Fruit fly (Drosophila melanogaster) whole organism, embryonic: ENCODE data around the gene Rpn10.

Source experiments
- Adf1 ChIP-seq: fragments of 200-800 bp; sonication (Bioruptor generic); IDR thresholded peaks from 2 replicates; pipeline ENCODE4 v1.3.6; 2022; ENCODE audit warnings: missing biosample characterization, missing genetic modification characterization
- CG10147 ChIP-seq: fragments of 200-800 bp; sonication (Bioruptor generic); optimal IDR thresholded peaks from 2 replicates; lab custom pipeline; 2019; ENCODE audit warnings: missing biosample characterization, mild to moderate bottlenecking, missing genetic modification characterization, moderate library complexity
- CG10565 ChIP-seq: fragments of 200-800 bp; sonication (Bioruptor generic); optimal IDR thresholded peaks from 3 replicates; lab custom pipeline; 2016; ENCODE audit warnings: missing biosample characterization, mild to moderate bottlenecking, missing genetic modification characterization
- CG11560 ChIP-seq: fragments of 200-800 bp; sonication (Bioruptor generic); IDR thresholded peaks from 3 replicates; pipeline ENCODE4 v1.3.6; 2022; ENCODE audit warnings: missing biosample characterization, missing genetic modification characterization
- CG1529 ChIP-seq: fragments of 200-800 bp; sonication (Bioruptor generic); optimal IDR thresholded peaks from 3 replicates; lab custom pipeline; 2018; ENCODE audit warnings: missing biosample characterization, missing genetic modification characterization
- CG15601 ChIP-seq: fragments of 200-800 bp; sonication (Bioruptor generic); optimal IDR thresholded peaks from 3 replicates; lab custom pipeline; 2019; ENCODE audit warnings: missing biosample characterization, mild to moderate bottlenecking, missing genetic modification characterization, moderate library complexity
- CG17802 ChIP-seq: fragments of 200-800 bp; sonication (Bioruptor generic); optimal IDR thresholded peaks from 2 replicates; lab custom pipeline; 2018; ENCODE audit warnings: missing biosample characterization, mild to moderate bottlenecking, missing genetic modification characterization, moderate library complexity
- CG18599 ChIP-seq: fragments of 200-800 bp; sonication (Bioruptor generic); optimal IDR thresholded peaks from 3 replicates; lab custom pipeline; 2017; ENCODE audit warnings: missing biosample characterization, missing genetic modification characterization, mild to moderate bottlenecking, moderate library complexity, missing genetic modification reagents
- CG30020 ChIP-seq: fragments of 200-800 bp; optimal IDR thresholded peaks from 2 replicates; lab custom pipeline; 2019; ENCODE audit warnings: missing biosample characterization, mild to moderate bottlenecking, missing genetic modification characterization, moderate library complexity
- CG30431 ChIP-seq: fragments of 200-800 bp; sonication (Bioruptor generic); optimal IDR thresholded peaks from 2 replicates; lab custom pipeline; 2017; ENCODE audit warnings: missing biosample characterization, missing genetic modification characterization
- CG3065 ChIP-seq: fragments of 200-800 bp; sonication (Bioruptor generic); optimal IDR thresholded peaks from 2 replicates; lab custom pipeline; 2016; ENCODE audit warnings: missing biosample characterization, missing genetic modification characterization
- CG3847 ChIP-seq: fragments of 200-800 bp; sonication (Bioruptor generic); IDR thresholded peaks from 2 replicates; pipeline ENCODE4 v1.3.6; 2022; ENCODE audit warnings: missing biosample characterization, missing genetic modification characterization
- CG4282 ChIP-seq: fragments of 200-800 bp; sonication (Bioruptor generic); optimal IDR thresholded peaks from 2 replicates; lab custom pipeline; 2016; ENCODE audit warnings: missing biosample characterization, missing genetic modification characterization
- CG4360 ChIP-seq: fragments of 200-800 bp; sonication (Bioruptor generic); IDR thresholded peaks from 2 replicates; pipeline ENCODE4 v1.3.6; 2022; ENCODE audit warnings: missing biosample characterization, missing genetic modification characterization
- CG4820 ChIP-seq: fragments of 200-800 bp; sonication (Bioruptor generic); optimal IDR thresholded peaks from 3 replicates; lab custom pipeline; 2016; ENCODE audit warnings: missing biosample characterization, missing genetic modification characterization
- CG6683 ChIP-seq: fragments of 200-800 bp; sonication (Bioruptor generic); optimal IDR thresholded peaks from 2 replicates; lab custom pipeline; 2017; ENCODE audit warnings: missing biosample characterization, mild to moderate bottlenecking, missing genetic modification characterization, missing genetic modification reagents
- CG7271 ChIP-seq: fragments of 200-800 bp; sonication (Bioruptor generic); optimal IDR thresholded peaks from 2 replicates; lab custom pipeline; 2018; ENCODE audit warnings: missing biosample characterization, mild to moderate bottlenecking, missing genetic modification characterization, moderate library complexity
- CG8281 ChIP-seq: fragments of 200-800 bp; sonication (Bioruptor generic); optimal IDR thresholded peaks from 2 replicates; lab custom pipeline; 2018; ENCODE audit warnings: missing biosample characterization, mild to moderate bottlenecking, missing genetic modification characterization, moderate library complexity
- CG8388 ChIP-seq: fragments of 200-800 bp; sonication (Bioruptor generic); optimal IDR thresholded peaks from 2 replicates; lab custom pipeline; 2019; ENCODE audit warnings: missing biosample characterization, mild to moderate bottlenecking, missing genetic modification characterization, moderate library complexity
- CG9727 ChIP-seq: fragments of 200-800 bp; sonication (Bioruptor generic); optimal IDR thresholded peaks from 3 replicates; lab custom pipeline; 2017; ENCODE audit warnings: missing biosample characterization, mild to moderate bottlenecking, missing genetic modification characterization
- Chrac-16 ChIP-seq: fragments of 200-800 bp; sonication (Bioruptor generic); optimal IDR thresholded peaks from 3 replicates; lab custom pipeline; 2016; ENCODE audit warnings: missing biosample characterization, missing genetic modification characterization
- Dref ChIP-seq: fragments of 200-800 bp; sonication (Bioruptor generic); IDR thresholded peaks from 2 replicates; pipeline ENCODE4 v1.3.6; 2022; ENCODE audit warnings: missing biosample characterization, missing genetic modification characterization
- Fer1 ChIP-seq: fragments of 200-800 bp; sonication (Bioruptor generic); optimal IDR thresholded peaks from 2 replicates; lab custom pipeline; 2017; ENCODE audit warnings: missing biosample characterization, mild to moderate bottlenecking, missing genetic modification characterization
- Hmr ChIP-seq: fragments of 200-800 bp; sonication (Bioruptor generic); optimal IDR thresholded peaks from 3 replicates; lab custom pipeline; 2017; ENCODE audit warnings: mild to moderate bottlenecking, missing biosample characterization, missing genetic modification reagents, missing genetic modification characterization
- Hmx ChIP-seq: fragments of 200-800 bp; sonication (Bioruptor generic); optimal IDR thresholded peaks from 2 replicates; lab custom pipeline; 2016; ENCODE audit warnings: missing biosample characterization, missing genetic modification characterization
- Mad ChIP-seq: fragments of 200-800 bp; sonication (Bioruptor generic); optimal IDR thresholded peaks from 2 replicates; lab custom pipeline; 2016; ENCODE audit warnings: missing biosample characterization, missing genetic modification characterization
- Mrtf ChIP-seq: fragments of 200-800 bp; sonication (Bioruptor generic); IDR thresholded peaks from 3 replicates; pipeline ENCODE4 v1.3.6; 2022; ENCODE audit warnings: missing biosample characterization, missing genetic modification characterization
- Myb ChIP-seq: fragments of 200-800 bp; sonication (Bioruptor generic); optimal IDR thresholded peaks from 2 replicates; lab custom pipeline; 2016; ENCODE audit warnings: missing biosample characterization, missing genetic modification characterization
- NFAT ChIP-seq: fragments of 200-800 bp; sonication (Bioruptor generic); IDR thresholded peaks from 2 replicates; pipeline ENCODE4 v1.3.6; 2022; ENCODE audit warnings: missing biosample characterization, missing genetic modification characterization
- Pdp1 ChIP-seq, 2 experiments: fragments of 200-800 bp; sonication (Bioruptor generic); optimal IDR thresholded peaks; 3 replicates each; lab custom pipeline; 2016; ENCODE audit warnings: missing biosample characterization in 2 of 2, missing genetic modification characterization in 2 of 2, mild to moderate bottlenecking in 1 of 2, moderate library complexity in 1 of 2
- Ptx1 ChIP-seq: fragments of 200-800 bp; sonication (Bioruptor generic); IDR thresholded peaks from 2 replicates; pipeline ENCODE4 v1.3.6; 2022; ENCODE audit warnings: missing biosample characterization, missing genetic modification characterization
- YL-1 ChIP-seq: fragments of 200-800 bp; sonication (Bioruptor generic); optimal IDR thresholded peaks from 3 replicates; lab custom pipeline; 2017; ENCODE audit warnings: missing biosample characterization, mild to moderate bottlenecking, missing genetic modification characterization
- ap ChIP-seq: fragments of 200-800 bp; sonication (Bioruptor generic); IDR thresholded peaks from 2 replicates; pipeline ENCODE4 v1.3.6; 2022; ENCODE audit warnings: missing biosample characterization, missing genetic modification characterization
- crp ChIP-seq, 2 experiments: fragments of 200-800 bp; sonication (Bioruptor generic); optimal IDR thresholded peaks; 2 replicates in 1 of 2; 3 replicates in 1 of 2; lab custom pipeline; 2017; ENCODE audit warnings: missing biosample characterization in 2 of 2, missing genetic modification characterization in 2 of 2, mild to moderate bottlenecking in 1 of 2, moderate library complexity in 1 of 2
- dati ChIP-seq: fragments of 200-800 bp; sonication (Bioruptor generic); IDR thresholded peaks from 2 replicates; pipeline ENCODE4 v1.3.6; 2022; ENCODE audit warnings: missing biosample characterization, missing genetic modification characterization
- dmrt99B ChIP-seq: fragments of 200-800 bp; sonication (Bioruptor generic); optimal IDR thresholded peaks from 2 replicates; lab custom pipeline; 2018; ENCODE audit warnings: missing biosample characterization, mild to moderate bottlenecking, missing genetic modification characterization, moderate library complexity
- fd3F ChIP-seq: fragments of 200-800 bp; sonication (Bioruptor generic); optimal IDR thresholded peaks from 2 replicates; lab custom pipeline; 2018; ENCODE audit warnings: missing biosample characterization, mild to moderate bottlenecking, missing genetic modification characterization, moderate library complexity
- grn ChIP-seq: fragments of 200-800 bp; sonication (Bioruptor generic); optimal IDR thresholded peaks from 3 replicates; lab custom pipeline; 2017; ENCODE audit warnings: missing biosample characterization, missing genetic modification characterization
- kah ChIP-seq: fragments of 200-800 bp; sonication (Bioruptor generic); optimal IDR thresholded peaks from 2 replicates; lab custom pipeline; 2018; ENCODE audit warnings: missing biosample characterization, mild to moderate bottlenecking, missing genetic modification characterization
- mam ChIP-seq: fragments of 200-800 bp; sonication (Bioruptor generic); optimal IDR thresholded peaks from 3 replicates; lab custom pipeline; 2016; ENCODE audit warnings: missing biosample characterization, missing genetic modification characterization
- peb ChIP-seq: fragments of 200-800 bp; sonication (Bioruptor generic); IDR thresholded peaks from 2 replicates; pipeline ENCODE4 v1.3.6; 2022; ENCODE audit warnings: missing biosample characterization, missing genetic modification characterization
- prd ChIP-seq, 3 experiments: fragments of >200 bp in 2 of 3; fragments of 200-800 bp in 1 of 3; sonication (Bioruptor generic) in 1 of 3; optimal IDR thresholded peaks in 2 of 3; IDR thresholded peaks in 1 of 3; 2 replicates in 2 of 3; 3 replicates in 1 of 3; pipeline versions ENCODE4 v1.3.6 to Lab custom; 2017 to 2022; ENCODE audit warnings: missing biosample characterization in 1 of 3, missing genetic modification characterization in 1 of 3
- ro ChIP-seq: fragments of 200-800 bp; sonication (Bioruptor generic); IDR thresholded peaks from 2 replicates; pipeline ENCODE4 v1.3.6; 2022; ENCODE audit warnings: missing biosample characterization, missing genetic modification characterization
- seq ChIP-seq: fragments of 200-800 bp; sonication (Bioruptor generic); IDR thresholded peaks from 2 replicates; pipeline ENCODE4 v1.3.6; 2022; ENCODE audit warnings: missing biosample characterization, missing genetic modification characterization
- sima ChIP-seq: fragments of 200-800 bp; sonication (Bioruptor generic); optimal IDR thresholded peaks from 2 replicates; lab custom pipeline; 2016; ENCODE audit warnings: missing biosample characterization, missing genetic modification characterization
- sug ChIP-seq: fragments of 200-800 bp; optimal IDR thresholded peaks from 2 replicates; lab custom pipeline; 2019; ENCODE audit warnings: missing biosample characterization, mild to moderate bottlenecking, missing genetic modification characterization, moderate library complexity
- toy ChIP-seq: fragments of 200-800 bp; sonication (Bioruptor generic); IDR thresholded peaks from 2 replicates; pipeline ENCODE4 v1.3.6; 2022; ENCODE audit warnings: missing biosample characterization, missing genetic modification characterization
- trem ChIP-seq: fragments of 200-800 bp; optimal IDR thresholded peaks from 3 replicates; lab custom pipeline; 2019; ENCODE audit warnings: missing biosample characterization, mild to moderate bottlenecking, missing genetic modification characterization, moderate library complexity
- ttk ChIP-seq: fragments of 200-800 bp; sonication (Bioruptor generic); IDR thresholded peaks from 2 replicates; pipeline ENCODE4 v2.1.2; 2022; ENCODE audit warnings: missing biosample characterization, missing genetic modification characterization
- usp ChIP-seq: fragments of >200 bp; optimal IDR thresholded peaks from 2 replicates; lab custom pipeline; 2017; ENCODE audit warnings: missing biosample characterization, missing genetic modification characterization

Gene Rpn10

dm6 chr3L:21507354-21507928, 29.4 kb upstream of the Rpn10 start, which contains the start of the genes Glg1 and M6 (continued):
- no peak for TF ChIP-seq CG8281 (tag; lab: Kevin White, UChicago)
- TF ChIP-seq grn, result peak; percentile 93
- no peak for TF ChIP-seq usp (GFP tag; lab: Kevin White, UChicago)
- 0 out of 2 replicates have a peak, but pooled peaks have one; percentile 13 for TF ChIP-seq peb
- no peak for TF ChIP-seq CG10565
- no peak for TF ChIP-seq dati (GFP tag; lab: Robert Waterston, UW)
- peak; percentile 74 for TF ChIP-seq sug (tag; lab: Kevin White, UChicago)
- peak; percentile 67 for TF ChIP-seq CG9727 (GFP tag; lab: Kevin White, UChicago)
- peak; percentile 51 to 64 for TF ChIP-seq Pdp1 (GFP tag; optimal IDR thresholded peaks at IDR 0.05; lab: Kevin White, UChicago)
- TF ChIP-seq CG4820 (GFP tag; lab: Kevin White, UChicago), result peak; percentile 41
- no peak for TF ChIP-seq CG3065 (GFP tag; lab: Kevin White, UChicago)
- peak; percentile 78 for TF ChIP-seq YL-1 (GFP tag; lab: Kevin White, UChicago)
- TF ChIP-seq Dref (GFP tag; lab: Robert Waterston, UW), result peak; percentile 89
- no peak for TF ChIP-seq CG30431 (GFP tag; lab: Kevin White, UChicago)
- peak; percentile 29 for TF ChIP-seq CG4282 (GFP tag; lab: Kevin White, UChicago)
- peak; percentile 73 for TF ChIP-seq CG3847
- peak; percentile 76 for TF ChIP-seq trem (tag; lab: Kevin White, UChicago)
- TF ChIP-seq Ptx1 (GFP tag; lab: Robert Waterston, UW), result peak; percentile 61
- TF ChIP-seq kah (GFP tag; lab: Kevin White, UChicago), result no peak
- peak; percentile 55 for TF ChIP-seq dmrt99B (tag; lab: Kevin White, UChicago)
- peak; percentile 19; the same call in 1 of the 3 replicates for TF ChIP-seq CG11560 (tag; lab: Robert Waterston, UW)
- peak; percentile 75 for TF ChIP-seq CG30020
- TF ChIP-seq ap (GFP tag; lab: Robert Waterston, UW), result no peak
- TF ChIP-seq CG4360 (GFP tag; lab: Robert Waterston, UW), result peak; percentile 74
- TF ChIP-seq CG8388 (GFP tag; lab: Kevin White, UChicago), result peak; percentile 40
- peak; percentile 38 for TF ChIP-seq fd3F (GFP tag; lab: Kevin White, UChicago)
- TF ChIP-seq seq (GFP tag; lab: Robert Waterston, UW), result no peak
- TF ChIP-seq Mad (GFP tag; lab: Kevin White, UChicago), result peak; percentile 25
- peak; percentile 8 for TF ChIP-seq CG6683
- TF ChIP-seq crp (GFP tag; optimal IDR thresholded peaks at IDR 0.05; lab: Kevin White, UChicago), result peak in 1 of 2 experiments; percentile 29
- TF ChIP-seq sima (GFP tag; lab: Kevin White, UChicago), result no peak
- peak; percentile 70 for TF ChIP-seq Myb (GFP tag; lab: Kevin White, UChicago)
- no peak for TF ChIP-seq toy (GFP tag; lab: Robert Waterston, UW)
- TF ChIP-seq prd (optimal IDR thresholded peaks at IDR 0.05; lab: Kevin White, UChicago), result no peak
- TF ChIP-seq prd (GFP tag; IDR thresholded peaks at IDR 0.05; lab: Robert Waterston, UW), result peak; percentile 72
- TF ChIP-seq CG1529 (GFP tag; lab: Kevin White, UChicago), result no peak
- TF ChIP-seq Chrac-16 (GFP tag; lab: Kevin White, UChicago), result peak; percentile 62
- TF ChIP-seq CG17802 (tag; lab: Kevin White, UChicago), result peak; percentile 18
- TF ChIP-seq Hmx (GFP tag; lab: Kevin White, UChicago), result no peak
- peak; percentile 60 for TF ChIP-seq Hmr (GFP tag; lab: Kevin White, UChicago)
- TF ChIP-seq Adf1 (GFP tag; lab: Robert Waterston, UW), result peak; percentile 41; the same call in 1 of the 2 replicates
- TF ChIP-seq NFAT (GFP tag; lab: Robert Waterston, UW), result peak; percentile 60
- peak; percentile 61; the same call in 2 of the 3 replicates for TF ChIP-seq Mrtf (GFP tag; lab: Robert Waterston, UW)
- TF ChIP-seq ro (GFP tag; lab: Robert Waterston, UW), result no peak
- peak; percentile 77 for TF ChIP-seq CG18599 (GFP tag; lab: Kevin White, UChicago)
- TF ChIP-seq CG10147 (GFP tag; lab: Kevin White, UChicago), result peak; percentile 68
- no peak for TF ChIP-seq ttk (GFP tag; lab: Robert Waterston, UW)
- no peak for TF ChIP-seq CG7271
- TF ChIP-seq Fer1, result peak; percentile 73
- peak; percentile 81 for TF ChIP-seq mam (GFP tag; lab: Kevin White, UChicago)
- TF ChIP-seq CG15601, result peak; percentile 56
